Fruit fly (Drosophila melanogaster) whole organism, embryonic: ENCODE results near the gene CG7519.
A peak's percentile ranks its signal among the peaks of the same experiment; 100 is the strongest.

Source experiments
- Abd-B ChIP-seq: fragments of 200-800 bp; sonication (Bioruptor generic); optimal IDR thresholded peaks from 2 replicates; lab custom pipeline; 2018; ENCODE audit warnings: missing biosample characterization, mild to moderate bottlenecking, missing genetic modification characterization, moderate library complexity
- Asciz ChIP-seq: fragments of 200-800 bp; sonication (Bioruptor generic); optimal IDR thresholded peaks from 2 replicates; lab custom pipeline; 2017; ENCODE audit warnings: missing biosample characterization, mild to moderate bottlenecking, missing genetic modification characterization, missing genetic modification reagents
- CG10366 ChIP-seq: fragments of 200-800 bp; sonication (Bioruptor generic); IDR thresholded peaks from 2 replicates; pipeline ENCODE4 v1.3.6; 2022; ENCODE audit warnings: missing biosample characterization, missing genetic modification characterization
- CG11093 ChIP-seq: fragments of 200-800 bp; sonication (Bioruptor generic); IDR thresholded peaks from 3 replicates; pipeline ENCODE4 v1.3.6; 2022; ENCODE audit warnings: missing biosample characterization, missing genetic modification characterization
- CG11247 ChIP-seq: fragments of 200-800 bp; sonication (Bioruptor generic); IDR thresholded peaks from 2 replicates; pipeline ENCODE4 v1.3.6; 2022; ENCODE audit warnings: missing biosample characterization, missing genetic modification characterization
- CG11504 ChIP-seq: fragments of 200-800 bp; sonication (Bioruptor generic); optimal IDR thresholded peaks from 3 replicates; lab custom pipeline; 2019; ENCODE audit warnings: missing biosample characterization, mild to moderate bottlenecking, missing genetic modification characterization, moderate library complexity
- CG12744 ChIP-seq: fragments of 200-800 bp; sonication (Bioruptor generic); optimal IDR thresholded peaks from 2 replicates; lab custom pipeline; 2016; ENCODE audit warnings: missing biosample characterization, missing genetic modification characterization
- CG14860 ChIP-seq: fragments of 200-800 bp; sonication (Bioruptor generic); IDR thresholded peaks from 3 replicates; pipeline ENCODE4 v1.3.6; 2022; ENCODE audit warnings: missing biosample characterization, missing genetic modification characterization; ENCODE audit not compliant: partially characterized antibody
- CG32772 ChIP-seq: fragments of 200-800 bp; sonication (Bioruptor generic); IDR thresholded peaks from 2 replicates; pipeline ENCODE4 v1.3.6; 2022; ENCODE audit warnings: missing biosample characterization, missing genetic modification characterization
- CG3838 ChIP-seq: fragments of 200-800 bp; sonication (Bioruptor generic); optimal IDR thresholded peaks from 3 replicates; lab custom pipeline; 2016; ENCODE audit warnings: missing biosample characterization, missing genetic modification characterization
- CG4360 ChIP-seq: fragments of 200-800 bp; sonication (Bioruptor generic); IDR thresholded peaks from 2 replicates; pipeline ENCODE4 v1.3.6; 2022; ENCODE audit warnings: missing biosample characterization, missing genetic modification characterization
- CG4854 ChIP-seq: fragments of 200-800 bp; sonication (Bioruptor generic); optimal IDR thresholded peaks from 2 replicates; lab custom pipeline; 2016; ENCODE audit warnings: missing biosample characterization, missing genetic modification characterization, inconsistent platforms
- CG5180 ChIP-seq: fragments of 200-800 bp; sonication (Bioruptor generic); optimal IDR thresholded peaks from 3 replicates; lab custom pipeline; 2017; ENCODE audit warnings: missing biosample characterization, missing genetic modification characterization, mild to moderate bottlenecking, moderate library complexity, missing genetic modification reagents
- CG6683 ChIP-seq: fragments of 200-800 bp; sonication (Bioruptor generic); optimal IDR thresholded peaks from 2 replicates; lab custom pipeline; 2017; ENCODE audit warnings: missing biosample characterization, mild to moderate bottlenecking, missing genetic modification characterization, missing genetic modification reagents
- CG6813 ChIP-seq: fragments of 200-800 bp; sonication (Bioruptor generic); optimal IDR thresholded peaks from 2 replicates; lab custom pipeline; 2017; ENCODE audit warnings: missing biosample characterization, missing genetic modification characterization, mild to moderate bottlenecking, moderate library complexity, missing genetic modification reagents
- CG7372 ChIP-seq: fragments of 200-800 bp; sonication (Bioruptor generic); IDR thresholded peaks from 2 replicates; pipeline ENCODE4 v1.3.6; 2022; ENCODE audit warnings: missing biosample characterization, missing genetic modification characterization
- CG7786 ChIP-seq: fragments of 200-800 bp; sonication (Bioruptor generic); optimal IDR thresholded peaks from 2 replicates; lab custom pipeline; 2016; ENCODE audit warnings: missing biosample characterization, missing genetic modification characterization
- CG8281 ChIP-seq: fragments of 200-800 bp; sonication (Bioruptor generic); optimal IDR thresholded peaks from 2 replicates; lab custom pipeline; 2018; ENCODE audit warnings: missing biosample characterization, mild to moderate bottlenecking, missing genetic modification characterization, moderate library complexity
- CG8290 ChIP-seq, 3 experiments: fragments of 200-800 bp; sonication (Bioruptor generic); optimal IDR thresholded peaks; 2 replicates each; lab custom pipeline; 2016 to 2019; ENCODE audit warnings: missing biosample characterization in 3 of 3, missing genetic modification characterization in 3 of 3, mild to moderate bottlenecking in 2 of 3, moderate library complexity in 1 of 3
- CG8359 ChIP-seq: fragments of 200-800 bp; sonication (Bioruptor generic); optimal IDR thresholded peaks from 2 replicates; lab custom pipeline; 2017; ENCODE audit warnings: missing biosample characterization, mild to moderate bottlenecking, missing genetic modification characterization, borderline replicate concordance
- CG8944 ChIP-seq: fragments of 200-800 bp; sonication (Bioruptor generic); optimal IDR thresholded peaks from 3 replicates; lab custom pipeline; 2016; ENCODE audit warnings: missing biosample characterization, missing genetic modification characterization
- CTCF ChIP-seq: fragments of 200-800 bp; sonication (Bioruptor generic); optimal IDR thresholded peaks from 2 replicates; lab custom pipeline; 2017; ENCODE audit warnings: missing biosample characterization, mild to moderate bottlenecking, missing genetic modification characterization, moderate library complexity
- CrebB ChIP-seq: fragments of 200-800 bp; sonication (Bioruptor generic); optimal IDR thresholded peaks from 3 replicates; lab custom pipeline; 2018; ENCODE audit warnings: missing biosample characterization, mild to moderate bottlenecking, missing genetic modification characterization
- Dek ChIP-seq: fragments of 200-800 bp; sonication (Bioruptor generic); optimal IDR thresholded peaks from 3 replicates; lab custom pipeline; 2019; ENCODE audit warnings: missing biosample characterization, mild to moderate bottlenecking, missing genetic modification characterization, moderate library complexity
- E2f2 ChIP-seq: fragments of 200-800 bp; sonication (Bioruptor generic); IDR thresholded peaks from 2 replicates; pipeline ENCODE4 v1.3.6; 2022; ENCODE audit warnings: missing biosample characterization, missing genetic modification characterization
- ERR ChIP-seq: fragments of 200-800 bp; sonication (Bioruptor generic); optimal IDR thresholded peaks from 2 replicates; lab custom pipeline; 2016; ENCODE audit warnings: missing biosample characterization, missing genetic modification characterization
- Elba2 ChIP-seq: fragments of 200-800 bp; sonication (Bioruptor generic); optimal IDR thresholded peaks from 3 replicates; lab custom pipeline; 2016; ENCODE audit warnings: missing biosample characterization, missing genetic modification characterization
- Ets65A ChIP-seq: fragments of 200-800 bp; sonication (Bioruptor generic); peaks from one replicate; lab custom pipeline; 2016; ENCODE audit warnings: missing biosample characterization, missing genetic modification characterization
- HmgD ChIP-seq: fragments of 200-800 bp; sonication (Bioruptor generic); optimal IDR thresholded peaks from 3 replicates; lab custom pipeline; 2016; ENCODE audit warnings: missing biosample characterization, missing genetic modification characterization
- Hmx ChIP-seq: fragments of 200-800 bp; sonication (Bioruptor generic); optimal IDR thresholded peaks from 2 replicates; lab custom pipeline; 2016; ENCODE audit warnings: missing biosample characterization, missing genetic modification characterization
- Mad ChIP-seq: fragments of 200-800 bp; sonication (Bioruptor generic); optimal IDR thresholded peaks from 2 replicates; lab custom pipeline; 2016; ENCODE audit warnings: missing biosample characterization, missing genetic modification characterization
- PHDP ChIP-seq: fragments of 200-800 bp; sonication (Bioruptor generic); optimal IDR thresholded peaks from 3 replicates; lab custom pipeline; 2018; ENCODE audit warnings: missing biosample characterization, mild to moderate bottlenecking, missing genetic modification characterization, moderate library complexity
- Pdp1 ChIP-seq, 2 experiments: fragments of 200-800 bp; sonication (Bioruptor generic); optimal IDR thresholded peaks; 3 replicates each; lab custom pipeline; 2016; ENCODE audit warnings: missing biosample characterization in 2 of 2, missing genetic modification characterization in 2 of 2, mild to moderate bottlenecking in 1 of 2, moderate library complexity in 1 of 2
- Scr ChIP-seq: fragments of 200-800 bp; sonication (Bioruptor generic); IDR thresholded peaks from 2 replicates; pipeline ENCODE4 v1.3.6; 2022; ENCODE audit warnings: missing biosample characterization, missing genetic modification characterization; ENCODE audit not compliant: partially characterized antibody
- Spps ChIP-seq: fragments of 200-800 bp; sonication (Bioruptor generic); optimal IDR thresholded peaks from 2 replicates; lab custom pipeline; 2018; ENCODE audit warnings: missing biosample characterization, mild to moderate bottlenecking, missing genetic modification characterization
- Usf ChIP-seq: fragments of 200-800 bp; sonication (Bioruptor generic); optimal IDR thresholded peaks from 2 replicates; lab custom pipeline; 2017; ENCODE audit warnings: missing genotype, missing biosample characterization, missing genetic modification characterization
- abd-A ChIP-seq: fragments of 200-800 bp; sonication (Bioruptor generic); optimal IDR thresholded peaks from 3 replicates; lab custom pipeline; 2019; ENCODE audit warnings: missing biosample characterization, mild to moderate bottlenecking, missing genetic modification characterization, moderate library complexity
- br ChIP-seq: fragments of >200 bp; optimal IDR thresholded peaks from 2 replicates; lab custom pipeline; 2017
- cas ChIP-seq: fragments of 200-800 bp; sonication (Bioruptor generic); IDR thresholded peaks from 2 replicates; pipeline ENCODE4 v1.3.6; 2022; ENCODE audit warnings: missing biosample characterization, missing genetic modification characterization
- gce ChIP-seq: fragments of 200-800 bp; sonication (Bioruptor generic); IDR thresholded peaks from 3 replicates; pipeline ENCODE4 v1.3.6; 2022; ENCODE audit warnings: missing biosample characterization, missing genetic modification characterization
- gsb-n ChIP-seq: fragments of 200-800 bp; sonication (Bioruptor generic); optimal IDR thresholded peaks from 3 replicates; lab custom pipeline; 2018; ENCODE audit warnings: missing biosample characterization, mild to moderate bottlenecking, missing genetic modification characterization
- ham ChIP-seq: fragments of 200-800 bp; sonication (Bioruptor generic); IDR thresholded peaks from 2 replicates; pipeline ENCODE4 v1.3.6; 2022; ENCODE audit warnings: missing biosample characterization, missing genetic modification characterization
- hb ChIP-seq: fragments of 200-800 bp; sonication (Bioruptor generic); IDR thresholded peaks from 3 replicates; pipeline ENCODE4 v1.3.6; 2022; ENCODE audit warnings: missing biosample characterization, missing genetic modification characterization; ENCODE audit not compliant: partially characterized antibody
- her ChIP-seq: fragments of 200-800 bp; sonication (Bioruptor generic); optimal IDR thresholded peaks from 2 replicates; lab custom pipeline; 2016; ENCODE audit warnings: missing biosample characterization, missing genetic modification characterization
- nau ChIP-seq: fragments of 200-800 bp; sonication (Bioruptor generic); optimal IDR thresholded peaks from 3 replicates; lab custom pipeline; 2017; ENCODE audit warnings: missing biosample characterization, mild to moderate bottlenecking, missing genetic modification characterization, missing genetic modification reagents
- org-1 ChIP-seq: fragments of 200-800 bp; sonication (Bioruptor generic); optimal IDR thresholded peaks from 2 replicates; lab custom pipeline; 2017; ENCODE audit warnings: missing biosample characterization, missing genetic modification characterization
- otp ChIP-seq: fragments of 200-800 bp; sonication (Bioruptor generic); IDR thresholded peaks from 3 replicates; pipeline ENCODE4, ENCODE4 v1.3.6; 2022; ENCODE audit warnings: missing biosample characterization, missing genetic modification characterization
- tap ChIP-seq: fragments of 200-800 bp; optimal IDR thresholded peaks from 3 replicates; lab custom pipeline; 2019; ENCODE audit warnings: missing biosample characterization, mild to moderate bottlenecking, missing genetic modification characterization, moderate library complexity
- usp ChIP-seq: fragments of >200 bp; optimal IDR thresholded peaks from 2 replicates; lab custom pipeline; 2017; ENCODE audit warnings: missing biosample characterization, missing genetic modification characterization
- vvl ChIP-seq: fragments of 200-800 bp; sonication (Bioruptor generic); IDR thresholded peaks from 2 replicates; pipeline ENCODE4 v1.3.6; 2022; ENCODE audit warnings: missing biosample characterization, missing genetic modification characterization
- zen ChIP-seq: fragments of 200-800 bp; sonication (Bioruptor generic); optimal IDR thresholded peaks from 3 replicates; lab custom pipeline; 2018; ENCODE audit warnings: missing biosample characterization, mild to moderate bottlenecking, missing genetic modification characterization, moderate library complexity

Gene CG7519

DNA sequence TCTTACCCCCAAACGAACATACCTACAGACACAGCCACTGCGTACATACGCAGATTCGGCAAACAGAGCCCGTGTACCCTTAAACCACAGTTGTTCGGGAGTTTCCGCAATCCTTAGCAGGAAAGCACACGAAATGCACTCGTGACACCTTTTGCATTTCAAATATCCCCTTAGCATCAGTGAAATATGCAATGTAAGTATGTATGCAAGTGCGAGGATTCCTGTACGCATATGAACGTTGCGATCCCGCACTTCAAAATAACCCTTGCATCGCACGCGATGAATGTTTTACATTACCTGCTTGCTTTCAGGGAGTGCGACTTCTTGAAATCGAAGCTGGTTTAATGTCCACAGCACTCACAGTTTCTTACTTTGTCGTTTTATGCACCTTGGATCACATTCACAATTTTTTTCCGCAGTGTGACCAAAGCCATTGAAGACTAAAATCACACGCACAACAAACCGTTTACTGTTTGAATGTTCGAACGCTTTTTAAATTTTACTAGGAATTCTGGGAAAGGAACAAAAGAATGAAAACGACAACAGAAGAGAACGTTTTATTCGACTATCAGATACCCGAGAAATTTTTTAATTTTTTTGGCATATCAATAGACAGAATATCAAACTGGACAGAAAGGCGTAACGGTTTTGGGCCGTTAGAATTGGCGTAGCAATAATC, 40.5 kb downstream of the CG7519 start, which contains the start of gene Mkrn1 (continued):
- TF ChIP-seq abd-A (tag; lab: Kevin White, UChicago): no peak
- TF ChIP-seq CG5180 (GFP tag; lab: Kevin White, UChicago): no peak
- TF ChIP-seq CG4854 (GFP tag; lab: Kevin White, UChicago): no peak
- peak; percentile 44 for TF ChIP-seq HmgD (GFP tag; lab: Kevin White, UChicago)
- no peak for TF ChIP-seq her (GFP tag; lab: Kevin White, UChicago)
- no peak for TF ChIP-seq usp (GFP tag; lab: Kevin White, UChicago)
- no peak for TF ChIP-seq Usf (GFP tag; lab: Kevin White, UChicago)
- TF ChIP-seq vvl (GFP tag; lab: Robert Waterston, UW): no peak
- no peak for TF ChIP-seq CG32772 (GFP tag; lab: Robert Waterston, UW)
- peak; percentile 34 for TF ChIP-seq Ets65A (GFP tag; lab: Kevin White, UChicago)
- TF ChIP-seq Hmx (GFP tag; lab: Kevin White, UChicago): no peak
- no peak for TF ChIP-seq Abd-B (GFP tag; lab: Kevin White, UChicago)
- TF ChIP-seq PHDP (tag; lab: Kevin White, UChicago): no peak
- TF ChIP-seq org-1 (GFP tag; lab: Kevin White, UChicago): no peak
- no peak for TF ChIP-seq CG11093 (GFP tag; lab: Robert Waterston, UW)
- TF ChIP-seq CG11504: no peak
- TF ChIP-seq hb: peak; percentile 90
- no peak for TF ChIP-seq nau (GFP tag; lab: Kevin White, UChicago)
- TF ChIP-seq otp (GFP tag; lab: Robert Waterston, UW): no peak
- TF ChIP-seq ham (GFP tag; lab: Robert Waterston, UW): no peak
- no peak for TF ChIP-seq CG3838 (GFP tag; lab: Kevin White, UChicago)
- TF ChIP-seq br: no peak
- TF ChIP-seq Dek (tag; lab: Kevin White, UChicago): no peak
- TF ChIP-seq CG7786 (GFP tag; lab: Kevin White, UChicago): no peak
- no peak for TF ChIP-seq CG8359 (GFP tag; lab: Kevin White, UChicago)
- TF ChIP-seq ERR (GFP tag; lab: Kevin White, UChicago): no peak
- TF ChIP-seq Pdp1 (GFP tag; optimal IDR thresholded peaks at IDR 0.05; lab: Kevin White, UChicago): peak in 1 of 2 experiments; percentile 21
- no peak for TF ChIP-seq Asciz (GFP tag; lab: Kevin White, UChicago)
- no peak for TF ChIP-seq CG6683 (GFP tag; lab: Kevin White, UChicago)
- no peak for TF ChIP-seq gsb-n (tag; lab: Kevin White, UChicago)
- no peak for TF ChIP-seq gce (GFP tag; lab: Robert Waterston, UW)
- no peak for TF ChIP-seq CrebB (tag; lab: Kevin White, UChicago)
- no peak for TF ChIP-seq CG4360 (GFP tag; lab: Robert Waterston, UW)
- no peak for TF ChIP-seq tap (tag; lab: Kevin White, UChicago)
- TF ChIP-seq CG10366: no peak
- peak; percentile 4 for TF ChIP-seq zen (tag; lab: Kevin White, UChicago)
- peak; percentile 97 for TF ChIP-seq CG14860 (GFP tag; lab: Robert Waterston, UW)
- TF ChIP-seq CG8944: no peak
- TF ChIP-seq Elba2 (GFP tag; lab: Kevin White, UChicago): no peak
- no peak for TF ChIP-seq CG12744 (GFP tag; lab: Kevin White, UChicago)
- no peak for TF ChIP-seq CG7372
- TF ChIP-seq cas: no peak
- TF ChIP-seq CG6813 (GFP tag; lab: Kevin White, UChicago): no peak
- peak; percentile 80 for TF ChIP-seq CG8290 (GFP tag; optimal IDR thresholded peaks at IDR 0.05; lab: Kevin White, UChicago)
- TF ChIP-seq CG8290 (tag; optimal IDR thresholded peaks at IDR 0.05; lab: Kevin White, UChicago): no peak
- no peak for TF ChIP-seq CG11247 (GFP tag; lab: Robert Waterston, UW)
- TF ChIP-seq Mad: no peak
- peak; percentile 44 for TF ChIP-seq E2f2 (GFP tag; lab: Robert Waterston, UW)
- TF ChIP-seq Scr (GFP tag; lab: Robert Waterston, UW): peak; percentile 76
- no peak for TF ChIP-seq CG8281
- no peak for TF ChIP-seq Spps (tag; lab: Kevin White, UChicago)
- peak; percentile 12 for TF ChIP-seq CTCF (GFP tag; lab: Kevin White, UChicago)
